Fruit fly (Drosophila melanogaster) whole organism, embryonic: ENCODE measurements around the gene tj.

Source experiments
- CG10267 ChIP-seq: fragments of 200-800 bp; sonication (Bioruptor generic); optimal IDR thresholded peaks from 2 replicates; lab custom pipeline; 2018; ENCODE audit warnings: missing biosample characterization, mild to moderate bottlenecking, missing genetic modification characterization, moderate library complexity
- CG13424 ChIP-seq: fragments of 200-800 bp; sonication (Bioruptor generic); optimal IDR thresholded peaks from 2 replicates; lab custom pipeline; 2019; ENCODE audit warnings: missing biosample characterization, mild to moderate bottlenecking, missing genetic modification characterization, moderate library complexity
- CG17802 ChIP-seq: fragments of 200-800 bp; sonication (Bioruptor generic); optimal IDR thresholded peaks from 2 replicates; lab custom pipeline; 2018; ENCODE audit warnings: missing biosample characterization, mild to moderate bottlenecking, missing genetic modification characterization, moderate library complexity
- CG18599 ChIP-seq: fragments of 200-800 bp; sonication (Bioruptor generic); optimal IDR thresholded peaks from 3 replicates; lab custom pipeline; 2017; ENCODE audit warnings: missing biosample characterization, missing genetic modification characterization, mild to moderate bottlenecking, moderate library complexity, missing genetic modification reagents
- CG30431 ChIP-seq: fragments of 200-800 bp; sonication (Bioruptor generic); optimal IDR thresholded peaks from 2 replicates; lab custom pipeline; 2017; ENCODE audit warnings: missing biosample characterization, missing genetic modification characterization
- CG34224 ChIP-seq: fragments of 200-800 bp; sonication (Bioruptor generic); IDR thresholded peaks from 3 replicates; pipeline ENCODE4 v1.3.6; 2022; ENCODE audit warnings: missing biosample characterization, missing genetic modification characterization; ENCODE audit not compliant: partially characterized antibody
- D19B ChIP-seq: fragments of 200-800 bp; sonication (Bioruptor generic); optimal IDR thresholded peaks from 2 replicates; lab custom pipeline; 2017; ENCODE audit warnings: missing biosample characterization, mild to moderate bottlenecking, missing genetic modification characterization
- Dip3 ChIP-seq: fragments of 200-800 bp; sonication (Bioruptor generic); optimal IDR thresholded peaks from 3 replicates; lab custom pipeline; 2016; ENCODE audit warnings: missing biosample characterization, missing genetic modification characterization
- Hmx ChIP-seq: fragments of 200-800 bp; sonication (Bioruptor generic); optimal IDR thresholded peaks from 2 replicates; lab custom pipeline; 2016; ENCODE audit warnings: missing biosample characterization, missing genetic modification characterization
- dmrt11E ChIP-seq: fragments of 200-800 bp; sonication (Bioruptor generic); optimal IDR thresholded peaks from 3 replicates; lab custom pipeline; 2018; ENCODE audit warnings: missing biosample characterization, mild to moderate bottlenecking, missing genetic modification characterization, moderate library complexity
- grau ChIP-seq: fragments of 200-800 bp; optimal IDR thresholded peaks from 3 replicates; lab custom pipeline; 2019; ENCODE audit warnings: missing biosample characterization, mild to moderate bottlenecking, missing genetic modification characterization, moderate library complexity
- stc ChIP-seq: fragments of 200-800 bp; sonication (Bioruptor generic); IDR thresholded peaks from 2 replicates; pipeline ENCODE4 v1.3.6; 2022; ENCODE audit warnings: missing biosample characterization, missing genetic modification characterization
- toy ChIP-seq: fragments of 200-800 bp; sonication (Bioruptor generic); IDR thresholded peaks from 2 replicates; pipeline ENCODE4 v1.3.6; 2022; ENCODE audit warnings: missing biosample characterization, missing genetic modification characterization
- tup ChIP-seq: fragments of 200-800 bp; sonication (Bioruptor generic); optimal IDR thresholded peaks from 2 replicates; lab custom pipeline; 2016; ENCODE audit warnings: missing biosample characterization, mild to moderate bottlenecking, missing genetic modification characterization, moderate library complexity

DNA sequence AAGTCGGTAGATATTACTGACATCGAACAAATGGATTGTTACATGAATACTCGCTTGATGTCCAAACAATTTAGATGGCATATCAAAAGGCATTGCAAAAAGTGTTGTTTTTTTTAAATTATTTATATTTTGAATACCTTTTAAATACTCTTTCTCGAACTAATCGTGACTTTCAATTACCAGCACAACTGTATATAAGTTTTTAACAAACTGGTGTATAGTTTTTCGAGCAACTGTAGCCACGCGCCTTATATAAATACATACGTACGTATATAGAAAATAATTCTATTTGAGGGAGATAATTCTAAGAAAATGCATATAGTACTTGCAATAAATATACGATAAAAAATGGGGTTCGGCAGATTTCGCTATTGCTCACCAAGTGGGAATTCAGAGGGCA is 23.8 kb upstream of the tj start:
- TF ChIP-seq grau, result no peak
- TF ChIP-seq CG17802, result no peak
- TF ChIP-seq CG10267, result no peak
- no peak for TF ChIP-seq tup
- no peak for TF ChIP-seq CG18599 (GFP tag; lab: Kevin White, UChicago)
- no peak for TF ChIP-seq dmrt11E (tag; lab: Kevin White, UChicago)
- no peak for TF ChIP-seq CG13424 (tag; lab: Kevin White, UChicago)
- no peak for TF ChIP-seq stc (GFP tag; lab: Robert Waterston, UW)
- TF ChIP-seq CG34224 (GFP tag; lab: Robert Waterston, UW), result no peak
- TF ChIP-seq Dip3 (GFP tag; lab: Kevin White, UChicago), result no peak
- no peak for TF ChIP-seq D19B (GFP tag; lab: Kevin White, UChicago)
- no peak for TF ChIP-seq Hmx
- TF ChIP-seq CG30431 (GFP tag; lab: Kevin White, UChicago), result no peak
- TF ChIP-seq toy (GFP tag; lab: Robert Waterston, UW), result no peak
